Fruit fly (Drosophila melanogaster): Measurements from ENCODE around the gene CG13946.

Gene CG13946

DNA sequence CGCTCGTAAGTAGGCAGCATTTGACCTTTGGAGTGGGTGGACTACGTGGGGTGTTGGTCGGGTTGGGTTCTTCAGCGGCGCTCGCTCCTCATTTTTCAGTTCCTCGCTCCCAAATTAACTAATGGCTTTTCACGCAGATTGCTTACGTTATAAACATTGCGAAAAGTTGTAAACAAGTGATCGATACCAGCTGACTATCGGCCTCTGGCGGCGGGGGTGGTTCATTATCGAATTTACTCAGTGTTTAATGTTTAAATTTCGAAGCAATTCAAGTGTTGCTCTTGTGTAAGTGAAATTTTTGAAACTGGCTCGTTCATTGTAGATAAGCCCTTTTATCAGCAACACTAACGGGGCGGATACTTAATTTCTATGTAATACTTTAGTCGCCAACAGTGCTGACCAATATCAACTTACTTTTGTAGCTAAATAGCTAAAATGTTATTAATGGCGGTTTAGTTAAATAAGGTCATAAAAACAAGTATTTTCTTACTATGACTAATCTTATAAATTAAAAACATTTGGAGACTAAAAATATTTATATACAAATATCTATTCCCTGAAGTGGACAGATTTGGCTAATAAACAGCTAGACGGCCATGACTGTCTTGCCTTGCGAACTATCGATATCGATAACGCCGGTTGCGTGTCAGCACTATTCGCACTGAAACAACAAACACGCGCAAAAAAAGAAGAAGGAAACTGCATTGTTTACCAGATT, 43.1 kb downstream of the CG13946 start, which contains the start of the genes PGAP2 and Clp:
Gene PGAP2, minus strand, starts transcription at position 194 of the 718 bp plus-strand sequence.
Gene Clp, plus strand, starts transcription at position 650 of the 718 bp plus-strand sequence.
- TF ChIP-seq az2 (GFP tag; optimal IDR thresholded peaks at IDR 0.05) (peak; percentile 64), pros (GFP tag; optimal IDR thresholded peaks at IDR 0.05) (no peak), ro (GFP tag; IDR thresholded peaks at IDR 0.05) (peak; percentile 30; the same call in 1 of the 2 replicates), emc (GFP tag; optimal IDR thresholded peaks at IDR 0.05) (peak; percentile 13), Dip2 (GFP tag; IDR thresholded peaks at IDR 0.05) (no peak), zen (tag; optimal IDR thresholded peaks at IDR 0.05) (peak; percentile 62), CG12744 (GFP tag; optimal IDR thresholded peaks at IDR 0.05) (peak; percentile 21), Dref (GFP tag; IDR thresholded peaks at IDR 0.05) (peak; percentile 74), CG6689 (GFP tag; IDR thresholded peaks at IDR 0.05) (peak; percentile 76), CG7556 (GFP tag; optimal IDR thresholded peaks at IDR 0.05) (peak; percentile 65), NK7.1 (GFP tag; optimal IDR thresholded peaks at IDR 0.05) (peak; percentile 6), gsb-n (tag; optimal IDR thresholded peaks at IDR 0.05) (no peak), CG7745 (tag; optimal IDR thresholded peaks at IDR 0.05) (no peak), pan (optimal IDR thresholded peaks at IDR 0.05) (no peak), pan (GFP tag; optimal IDR thresholded peaks at IDR 0.05 in 1 of 2, IDR thresholded peaks at IDR 0.05 in 1 of 2) (peak in 1 of 2 experiments; percentile 71), slbo (GFP tag; IDR thresholded peaks at IDR 0.05) (peak; percentile 89), bowl (GFP tag; IDR thresholded peaks at IDR 0.05) (no peak), ewg (GFP tag; optimal IDR thresholded peaks at IDR 0.05) (peak; percentile 54), fd3F (GFP tag; optimal IDR thresholded peaks at IDR 0.05) (peak; percentile 68), Gug (GFP tag; IDR thresholded peaks at IDR 0.05) (peak; percentile 63; the same call in 3 of the 4 replicates), jing (GFP tag; optimal IDR thresholded peaks at IDR 0.05) (no peak), CG9817 (tag; optimal IDR thresholded peaks at IDR 0.05) (peak; percentile 83), CG8388 (GFP tag; optimal IDR thresholded peaks at IDR 0.05) (peak; percentile 85), CG18262 (tag; optimal IDR thresholded peaks at IDR 0.05) (peak; percentile 79), Usf (GFP tag; optimal IDR thresholded peaks at IDR 0.05) (peak; percentile 49), phol (tag; optimal IDR thresholded peaks at IDR 0.05) (peak; percentile 85), tgo (GFP tag; IDR thresholded peaks at IDR 0.05) (peak; percentile 80), CG6813 (GFP tag; optimal IDR thresholded peaks at IDR 0.05) (no peak), HHEX (GFP tag; optimal IDR thresholded peaks at IDR 0.05) (peak; percentile 6), CG13424 (tag; optimal IDR thresholded peaks at IDR 0.05) (peak; percentile 79), CG16779 (GFP tag; IDR thresholded peaks at IDR 0.05) (no peak), CG17328 (GFP tag; IDR thresholded peaks at IDR 0.05) (peak; percentile 70), CG3838 (GFP tag; optimal IDR thresholded peaks at IDR 0.05) (no peak), sima (GFP tag; optimal IDR thresholded peaks at IDR 0.05) (no peak), Hmx (GFP tag; optimal IDR thresholded peaks at IDR 0.05) (no peak), eyg (GFP tag; optimal IDR thresholded peaks at IDR 0.05) (no peak), CG6254 (GFP tag; optimal IDR thresholded peaks at IDR 0.05) (no peak), fd102C (GFP tag; optimal IDR thresholded peaks at IDR 0.05) (peak; percentile 13), nerfin-2 (GFP tag; IDR thresholded peaks at IDR 0.05; ENCODE audit: partially characterized antibody) (no peak), CG10366 (GFP tag; IDR thresholded peaks at IDR 0.05) (peak; percentile 71), CG12155 (GFP tag; optimal IDR thresholded peaks at IDR 0.05) (peak; percentile 73), gfzf (GFP tag; optimal IDR thresholded peaks at IDR 0.05) (no peak), Myb (GFP tag; optimal IDR thresholded peaks at IDR 0.05) (no peak), CG11247 (GFP tag; IDR thresholded peaks at IDR 0.05) (peak; percentile 46; the same call in 1 of the 2 replicates), CG1647 (GFP tag; optimal IDR thresholded peaks at IDR 0.05) (peak; percentile 2), CG12104 (GFP tag; optimal IDR thresholded peaks at IDR 0.05) (peak; percentile 79), CG3407 (GFP tag; optimal IDR thresholded peaks at IDR 0.05) (peak; percentile 29), danr (GFP tag; IDR thresholded peaks at IDR 0.05) (peak; percentile 57; the same call in 1 of the 2 replicates), BEAF-32 (GFP tag; optimal IDR thresholded peaks at IDR 0.05) (peak; percentile 77), pita (GFP tag; optimal IDR thresholded peaks at IDR 0.05) (no peak)

Measured in whole organism, embryonic.